Worm (Caenorhabditis elegans): ENCODE measurements around the gene T06E6.15.

DNA sequence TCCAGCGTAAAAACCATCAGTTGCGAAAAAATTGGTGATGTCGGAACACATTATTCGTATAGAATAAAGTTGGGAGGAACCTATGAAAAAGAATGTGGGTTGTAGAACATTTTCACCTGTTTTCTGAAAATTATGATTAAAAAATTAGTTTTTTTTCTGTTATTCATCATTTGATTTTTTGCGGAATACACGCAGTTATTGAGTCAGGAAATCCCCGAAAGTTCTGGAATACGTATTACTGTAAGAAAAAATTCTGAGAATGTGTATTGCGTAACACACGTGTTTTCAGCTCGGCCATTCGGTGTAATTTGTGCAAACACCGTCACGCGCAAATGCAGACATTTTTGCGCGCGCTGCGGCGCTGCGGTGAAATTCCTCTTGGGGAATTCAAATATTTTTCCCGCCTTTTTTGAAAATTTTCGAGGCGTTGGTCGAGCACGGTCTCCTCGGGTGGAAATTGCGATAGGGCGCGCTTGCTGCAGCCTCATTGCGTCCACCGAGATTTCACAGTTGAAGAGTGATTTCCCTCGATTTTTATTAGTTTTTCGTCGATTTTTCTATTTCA is 10.7 kb downstream of the T06E6.15 start, which contains the start of gene srh-170:
- no peak for TF ChIP-seq pha-4 (tag; optimal IDR thresholded peaks at IDR 0.05)
- TF ChIP-seq mep-1 (tag; optimal IDR thresholded peaks at IDR 0.05), result no peak
- no peak for TF ChIP-seq mab-5 (tag; optimal IDR thresholded peaks at IDR 0.05)
- no peak for TF ChIP-seq nhr-76 (tag; optimal IDR thresholded peaks at IDR 0.05)
- TF ChIP-seq ceh-83 (GFP tag; optimal IDR thresholded peaks at IDR 0.05), result no peak
- TF ChIP-seq hlh-1 (tag; optimal IDR thresholded peaks at IDR 0.05), result no peak
